Worm (Caenorhabditis elegans): ENCODE measurements around the gene F52E1.9.

ce11 chrV:8383716-8384115 lies 18.8 kb downstream of the F52E1.9 start, which contains the start of gene F52E1.14:
- TF ChIP-seq pqm-1 (tag; optimal IDR thresholded peaks at IDR 0.05) (peak; percentile 67), vab-7 (GFP tag; IDR thresholded peaks at IDR 0.05) (no peak), jun-1 (tag; optimal IDR thresholded peaks at IDR 0.05) (no peak), lin-39 (tag; optimal IDR thresholded peaks at IDR 0.05) (no peak), nhr-102 (tag; optimal IDR thresholded peaks at IDR 0.05) (no peak), dve-1 (tag; optimal IDR thresholded peaks at IDR 0.05; ENCODE audit: insufficient read depth) (peak; percentile 85)
